Worm (Caenorhabditis elegans) whole organism, L3 larva: Measurements from ENCODE around the gene ceh-16.
A peak's percentile ranks its signal among the peaks of the same experiment; 100 is the strongest.

Source experiments
- ZK546.5 ChIP-seq: sonication (generic microtip); optimal IDR thresholded peaks from 2 replicates; lab custom pipeline; 2017; ENCODE audit warnings: missing biosample characterization, missing genetic modification characterization
- ama-1 ChIP-seq: fragments of 150-350 bp; optimal IDR thresholded peaks from 2 replicates; lab custom pipeline; 2018
- ceh-16 ChIP-seq: sonication (generic microtip); optimal IDR thresholded peaks from 2 replicates; lab custom pipeline; 2017; ENCODE audit warnings: missing biosample characterization, missing genetic modification characterization
- ceh-9 ChIP-seq: sonication (generic microtip); optimal IDR thresholded peaks from 2 replicates; lab custom pipeline; 2018; ENCODE audit warnings: missing biosample characterization, missing genetic modification characterization
- daf-12 ChIP-seq: fragments of 150-350 bp; optimal IDR thresholded peaks from 2 replicates; lab custom pipeline; 2014; ENCODE audit warnings: missing biosample characterization, missing genetic modification reagents, missing genetic modification characterization
- elt-2 ChIP-seq: sonication (generic microtip); optimal IDR thresholded peaks from 2 replicates; lab custom pipeline; 2016; ENCODE audit warnings: missing genetic modification reagents, mild to moderate bottlenecking, missing genetic modification characterization, missing compliant biosample characterization
- elt-3 ChIP-seq, 3 experiments: fragments of 150-350 bp in 1 of 3; sonication (generic microtip) in 2 of 3; optimal IDR thresholded peaks; 2 replicates in 2 of 3; 4 replicates in 1 of 3; lab custom pipeline; 2014 to 2017; ENCODE audit warnings: missing biosample characterization in 3 of 3, missing genetic modification characterization in 3 of 3
- eor-1 ChIP-seq, 2 experiments: fragments of 150-350 bp; optimal IDR thresholded peaks; 2 replicates each; lab custom pipeline; 2014 to 2018; ENCODE audit warnings: missing biosample characterization in 2 of 2, missing genetic modification characterization in 2 of 2
- fkh-2 ChIP-seq: fragments of 150-350 bp; optimal IDR thresholded peaks from 2 replicates; lab custom pipeline; 2014; ENCODE audit warnings: missing biosample characterization, missing genetic modification reagents, missing genetic modification characterization
- fos-1 ChIP-seq: fragments of 150-350 bp; optimal IDR thresholded peaks from 2 replicates; lab custom pipeline; 2014; ENCODE audit warnings: missing biosample characterization, missing genetic modification characterization
- hmg-11 ChIP-seq: sonication (generic microtip); optimal IDR thresholded peaks from 2 replicates; lab custom pipeline; 2016; ENCODE audit warnings: missing genetic modification characterization, missing compliant biosample characterization
- jun-1 ChIP-seq: fragments of 150-350 bp; optimal IDR thresholded peaks from 2 replicates; lab custom pipeline; 2014; ENCODE audit warnings: missing biosample characterization, missing genetic modification reagents, missing genetic modification characterization
- lsy-12 ChIP-seq: sonication (generic microtip); optimal IDR thresholded peaks from 2 replicates; lab custom pipeline; 2016; ENCODE audit warnings: mild to moderate bottlenecking, missing genetic modification characterization, missing compliant biosample characterization
- mml-1 ChIP-seq: fragments of 150-350 bp; sonication (generic microtip); optimal IDR thresholded peaks from 3 replicates; lab custom pipeline; 2014; ENCODE audit warnings: missing biosample characterization, missing genetic modification characterization
- nhr-11 ChIP-seq: fragments of 150-350 bp; optimal IDR thresholded peaks from 2 replicates; lab custom pipeline; 2014; ENCODE audit warnings: missing biosample characterization, missing genetic modification characterization
- nhr-23 ChIP-seq: fragments of 150-350 bp; optimal IDR thresholded peaks from 2 replicates; lab custom pipeline; 2014; ENCODE audit warnings: missing biosample characterization, missing genetic modification reagents, missing genetic modification characterization
- nhr-237 ChIP-seq: fragments of 150-350 bp; optimal IDR thresholded peaks from 2 replicates; lab custom pipeline; 2014; ENCODE audit warnings: missing biosample characterization, missing genetic modification characterization
- nhr-25 ChIP-seq: sonication (generic microtip); optimal IDR thresholded peaks from 2 replicates; lab custom pipeline; 2017; ENCODE audit warnings: missing biosample characterization, missing genetic modification characterization
- nhr-28 ChIP-seq: fragments of 150-350 bp; optimal IDR thresholded peaks from 2 replicates; lab custom pipeline; 2014; ENCODE audit warnings: missing biosample characterization, missing genetic modification characterization
- nhr-67 ChIP-seq: fragments of 150-350 bp; optimal IDR thresholded peaks from 2 replicates; lab custom pipeline; 2014; ENCODE audit warnings: missing biosample characterization, missing genetic modification characterization
- pha-4 ChIP-seq: fragments of 150-350 bp; optimal IDR thresholded peaks from 2 replicates; lab custom pipeline; 2014; ENCODE audit warnings: missing biosample characterization, missing genetic modification reagents, missing genetic modification characterization
- pqm-1 ChIP-seq: fragments of 150-350 bp; optimal IDR thresholded peaks from 2 replicates; lab custom pipeline; 2017; ENCODE audit warnings: missing biosample characterization, missing genetic modification characterization, inconsistent platforms
- sea-2 ChIP-seq: fragments of 150-350 bp; sonication (generic microtip); optimal IDR thresholded peaks from 4 replicates; lab custom pipeline; 2014; ENCODE audit warnings: missing biosample characterization, missing genetic modification reagents, missing genetic modification characterization
- skn-1 ChIP-seq: fragments of 150-350 bp; optimal IDR thresholded peaks from 2 replicates; lab custom pipeline; 2014; ENCODE audit warnings: missing biosample characterization, missing genetic modification characterization
- tbx-2 ChIP-seq: sonication (generic microtip); optimal IDR thresholded peaks from 2 replicates; lab custom pipeline; 2016; ENCODE audit warnings: mild to moderate bottlenecking, missing genetic modification characterization, missing compliant biosample characterization
- unc-39 ChIP-seq: sonication (generic microtip); optimal IDR thresholded peaks from 4 replicates; lab custom pipeline; 2017; ENCODE audit warnings: missing biosample characterization, missing genetic modification characterization
- unc-62 ChIP-seq: fragments of 150-350 bp; sonication (generic microtip); optimal IDR thresholded peaks from 4 replicates; lab custom pipeline; 2014; ENCODE audit warnings: missing biosample characterization, missing genetic modification reagents, missing genetic modification characterization
- zag-1 ChIP-seq: fragments of 150-350 bp; optimal IDR thresholded peaks from 2 replicates; lab custom pipeline; 2014; ENCODE audit warnings: missing biosample characterization, missing genetic modification characterization
- ztf-11 ChIP-seq: fragments of 150-350 bp; optimal IDR thresholded peaks from 2 replicates; lab custom pipeline; 2014; ENCODE audit warnings: missing biosample characterization, missing genetic modification characterization
- ztf-4 ChIP-seq: fragments of 150-350 bp; optimal IDR thresholded peaks from 2 replicates; lab custom pipeline; 2014; ENCODE audit warnings: missing biosample characterization, missing genetic modification characterization

Gene ceh-16

ce11 chrIII:8594088-8594487 is 28.4 kb upstream of the ceh-16 start:
- TF ChIP-seq unc-39 (tag; lab: Kevin White, UChicago): no peak
- TF ChIP-seq ztf-11: no peak
- TF ChIP-seq pqm-1 (tag; lab: Kevin White, UChicago): peak; percentile 78
- TF ChIP-seq pha-4: no peak
- peak; percentile 69 for TF ChIP-seq elt-2 (tag; lab: Kevin White, UChicago)
- TF ChIP-seq fos-1 (tag; lab: Kevin White, UChicago): no peak

DNA sequence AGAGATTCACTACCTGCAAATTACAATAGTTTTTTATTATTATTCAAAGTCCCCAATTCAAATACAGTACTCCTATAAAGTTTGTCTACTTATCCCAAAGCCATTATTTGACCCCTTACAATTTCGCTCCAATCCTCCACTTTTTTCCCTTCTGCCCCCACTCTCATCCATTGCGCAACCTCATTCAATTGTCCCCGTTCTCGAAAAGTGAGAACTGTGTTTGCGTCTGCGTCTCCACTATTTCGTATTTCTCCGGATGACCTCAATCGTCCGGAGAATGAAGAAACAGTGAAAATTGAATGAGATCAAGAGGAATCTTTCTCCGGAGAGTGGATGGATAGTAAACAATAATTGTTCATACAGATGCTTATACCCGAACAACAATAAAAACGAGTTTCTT is 25.8 kb upstream of the ceh-16 start:
- TF ChIP-seq nhr-23 (tag; lab: Kevin White, UChicago): peak; percentile 86
- no peak for TF ChIP-seq hmg-11 (tag; lab: Kevin White, UChicago)

- TF ChIP-seq ama-1 (lab: Kevin White, UChicago) (no peak), sea-2 (GFP tag; lab: Kevin White, UChicago) (no peak), unc-62 (no peak), elt-3 (tag; optimal IDR thresholded peaks at IDR 0.05; lab: Kevin White, UChicago) (no peak), nhr-11 (tag; lab: Kevin White, UChicago) (no peak), mml-1 (tag; lab: Kevin White, UChicago) (no peak), elt-2 (tag; lab: Kevin White, UChicago) (no peak), skn-1 (no peak), nhr-25 (tag; lab: Kevin White, UChicago) (no peak), nhr-237 (tag; lab: Kevin White, UChicago) (no peak), ceh-16 (tag; lab: Kevin White, UChicago) (no peak)
- TF ChIP-seq, all 47 proteins: peak for 0
Observed at ce11 chrIII:8597770-8598169, 24.8 kb upstream of the ceh-16 start, which contains the start of gene ztf-30. Gene ztf-30 (minus strand): TSS chrIII:8597870.

DNA sequence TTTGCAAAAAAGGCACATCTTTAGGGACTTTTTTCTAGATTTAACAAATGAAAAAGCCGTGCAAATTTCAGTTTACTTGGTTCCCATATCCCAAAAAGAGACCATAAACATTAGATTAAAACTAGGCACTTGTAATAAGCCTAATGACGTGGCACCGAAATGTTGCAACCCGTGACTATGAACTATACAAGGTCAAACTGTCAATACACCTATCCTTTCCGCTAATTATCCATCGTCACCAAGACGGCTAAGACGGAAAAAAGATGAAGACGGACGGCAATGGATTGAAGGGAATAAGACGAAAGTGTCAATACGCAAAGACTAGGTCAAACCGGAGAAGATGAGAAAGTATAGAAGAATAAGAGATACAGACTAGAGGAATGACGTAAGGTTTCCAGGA is 23.6 kb upstream of the ceh-16 start:
- peak; percentile 90 for TF ChIP-seq nhr-23 (tag; lab: Kevin White, UChicago)
- no peak for TF ChIP-seq nhr-67 (tag; lab: Kevin White, UChicago)
- TF ChIP-seq nhr-25 (tag; lab: Kevin White, UChicago): peak; percentile 26

DNA sequence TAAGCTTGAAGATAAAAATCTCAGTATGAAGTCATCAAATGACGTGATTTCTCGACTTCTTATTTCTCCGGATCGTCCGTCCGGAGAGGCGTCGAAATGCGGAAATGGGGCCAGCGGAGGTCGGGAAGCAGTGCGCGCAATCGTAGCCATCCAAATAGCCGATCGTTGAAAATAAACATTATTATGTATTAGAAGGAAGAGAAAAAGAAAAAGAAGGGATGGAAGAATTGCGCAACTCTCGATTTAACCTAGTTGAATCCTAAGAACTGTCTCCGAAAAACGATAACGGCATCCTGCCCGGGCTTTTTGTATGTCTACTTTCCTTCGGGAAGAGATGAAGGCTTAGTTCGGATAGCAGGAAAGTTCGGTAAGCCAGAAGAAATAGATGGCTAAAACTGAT is 20.4 kb upstream of the ceh-16 start:
- TF ChIP-seq tbx-2 (tag; lab: Kevin White, UChicago) (no peak), nhr-23 (tag; lab: Kevin White, UChicago) (peak; percentile 87)

- no peak for TF ChIP-seq tbx-2 (tag; lab: Kevin White, UChicago)
- TF ChIP-seq eor-1 (tag; optimal IDR thresholded peaks at IDR 0.05; lab: Kevin White, UChicago): no peak
- TF ChIP-seq pha-4: no peak
- TF ChIP-seq mml-1 (tag; lab: Kevin White, UChicago): no peak
- TF ChIP-seq nhr-67 (tag; lab: Kevin White, UChicago): no peak
- no peak for TF ChIP-seq zag-1 (tag; lab: Kevin White, UChicago)
- TF ChIP-seq lsy-12 (tag; lab: Kevin White, UChicago): no peak
- TF ChIP-seq ceh-9 (tag; lab: Kevin White, UChicago): no peak
- TF ChIP-seq fos-1 (tag; lab: Kevin White, UChicago): no peak
- no peak for TF ChIP-seq nhr-23 (tag; lab: Kevin White, UChicago)
- TF ChIP-seq ztf-4 (tag; lab: Kevin White, UChicago): no peak
- no peak for TF ChIP-seq hmg-11 (tag; lab: Kevin White, UChicago)
- TF ChIP-seq daf-12 (tag; lab: Kevin White, UChicago): no peak
- no peak for TF ChIP-seq nhr-25 (tag; lab: Kevin White, UChicago)
- no peak for TF ChIP-seq ZK546.5
- TF ChIP-seq fkh-2 (tag; lab: Kevin White, UChicago): no peak
- TF ChIP-seq nhr-28: no peak
- TF ChIP-seq, all 47 proteins: peak for 0
Observed at ce11 chrIII:8605532-8605931, 17.0 kb upstream of the ceh-16 start, which contains the start of gene C06E1.1. Gene C06E1.1 (plus strand): TSS chrIII:8605832.

ce11 chrIII:8609683-8610082 is 12.9 kb upstream of the ceh-16 start, which contains the start of gene C06E1.9:
Gene C06E1.9 (minus strand): TSS chrIII:8609783.
- TF ChIP-seq nhr-237 (tag; lab: Kevin White, UChicago): no peak
- no peak for TF ChIP-seq jun-1 (tag; lab: Kevin White, UChicago)
- no peak for TF ChIP-seq fkh-2 (tag; lab: Kevin White, UChicago)
- TF ChIP-seq ztf-4 (tag; lab: Kevin White, UChicago): no peak
- no peak for TF ChIP-seq ceh-16 (tag; lab: Kevin White, UChicago)
- no peak for TF ChIP-seq nhr-28
- no peak for TF ChIP-seq unc-62
- no peak for TF ChIP-seq elt-2 (tag; lab: Kevin White, UChicago)
- TF ChIP-seq ama-1 (lab: Kevin White, UChicago): no peak
